Worm (Caenorhabditis elegans) whole organism, young adult: Measurements from ENCODE around the gene hlh-8.
A peak's percentile ranks its signal among the peaks of the same experiment; 100 is the strongest.
"Not testable (repeated sequence)": the region's sequence is repeated elsewhere in the genome, so short reads cannot be mapped to it uniquely, and the experiment has no call there.

Experiments used
- B0261.1 ChIP-seq: sonication (generic microtip); optimal IDR thresholded peaks from 2 replicates; lab custom pipeline; 2016; ENCODE audit warnings: mild to moderate bottlenecking, missing genetic modification characterization, moderate library complexity, missing compliant biosample characterization
- C06A6.2 ChIP-seq: fragments of 200-800 bp; sonication (Bioruptor generic); conservative IDR thresholded peaks from 2 replicates; pipeline ENCODE4 v1.3.6; 2022; ENCODE audit warnings: missing genetic modification characterization, missing compliant biosample characterization
- D2030.7 ChIP-seq: fragments of 200-800 bp; sonication (Bioruptor generic); IDR thresholded peaks from 2 replicates; pipeline ENCODE4 v1.3.6; 2022; ENCODE audit warnings: missing genetic modification reagents, missing genetic modification characterization, missing compliant biosample characterization
- F37B4.10 ChIP-seq: fragments of 200-800 bp; sonication (Bioruptor generic); IDR thresholded peaks from 2 replicates; pipeline ENCODE4 v1.3.6; 2022; ENCODE audit warnings: missing genetic modification characterization, missing compliant biosample characterization
- F52B5.7 ChIP-seq: sonication (generic microtip); optimal IDR thresholded peaks from 2 replicates; lab custom pipeline; 2016; ENCODE audit warnings: mild to moderate bottlenecking, missing genetic modification characterization, missing compliant biosample characterization
- K11D2.4 ChIP-seq: fragments of 200-800 bp; sonication (Bioruptor generic); IDR thresholded peaks from 2 replicates; pipeline ENCODE4 v1.3.6; 2022; ENCODE audit warnings: missing genetic modification reagents, missing genetic modification characterization, missing compliant biosample characterization
- Y79H2A.3 ChIP-seq: fragments of 200-800 bp; sonication (Bioruptor generic); conservative IDR thresholded peaks from 2 replicates; pipeline ENCODE4 v1.3.6; 2022; ENCODE audit warnings: missing genetic modification reagents, missing genetic modification characterization, missing compliant biosample characterization
- aptf-2 ChIP-seq: fragments of 200-800 bp; sonication (Bioruptor generic); conservative IDR thresholded peaks from 2 replicates; pipeline ENCODE4 v1.3.6; 2022; ENCODE audit warnings: missing genetic modification reagents, missing genetic modification characterization, missing compliant biosample characterization
- athp-1 ChIP-seq: sonication (generic microtip); optimal IDR thresholded peaks from 2 replicates; lab custom pipeline; 2017; ENCODE audit warnings: mild to moderate bottlenecking, missing genetic modification characterization, missing compliant biosample characterization
- attf-5 ChIP-seq: fragments of 200-800 bp; sonication (Bioruptor generic); optimal IDR thresholded peaks from 2 replicates; lab custom pipeline; 2018; ENCODE audit warnings: mild to moderate bottlenecking, missing genetic modification characterization, missing compliant biosample characterization
- bed-1 ChIP-seq: fragments of 200-800 bp; sonication (Bioruptor generic); IDR thresholded peaks from 2 replicates; pipeline ENCODE4 v1.3.6; 2022; ENCODE audit warnings: missing genetic modification reagents, missing genetic modification characterization, missing compliant biosample characterization
- cebp-2 ChIP-seq: fragments of 200-800 bp; sonication (Bioruptor generic); IDR thresholded peaks from 2 replicates; pipeline ENCODE4 v1.3.6; 2022; ENCODE audit warnings: missing genetic modification characterization, missing compliant biosample characterization
- ceh-27 ChIP-seq: fragments of 200-800 bp; sonication (Bioruptor generic); optimal IDR thresholded peaks from 2 replicates; lab custom pipeline; 2018; ENCODE audit warnings: mild to moderate bottlenecking, missing genetic modification characterization, moderate library complexity, missing compliant biosample characterization
- ceh-58 ChIP-seq: fragments of 200-800 bp; sonication (Bioruptor generic); IDR thresholded peaks from 2 replicates; pipeline ENCODE4 v1.3.6; 2022; ENCODE audit warnings: missing genetic modification characterization, missing compliant biosample characterization
- ceh-91 ChIP-seq: fragments of 200-800 bp; sonication (Bioruptor generic); IDR thresholded peaks from 2 replicates; pipeline ENCODE4 v1.3.6; 2022; ENCODE audit warnings: missing genetic modification reagents, missing genetic modification characterization, missing compliant biosample characterization
- die-1 ChIP-seq: sonication (generic microtip); optimal IDR thresholded peaks from 2 replicates; lab custom pipeline; 2016; ENCODE audit warnings: missing genotype, mild to moderate bottlenecking, missing genetic modification characterization, missing compliant biosample characterization
- dox-1 ChIP-seq: fragments of 200-800 bp; sonication (Bioruptor generic); IDR thresholded peaks from 2 replicates; pipeline ENCODE4 v1.3.6; 2022; ENCODE audit warnings: missing genetic modification reagents, missing genetic modification characterization, missing compliant biosample characterization
- dpff-1 ChIP-seq: sonication (generic microtip); optimal IDR thresholded peaks from 2 replicates; lab custom pipeline; 2017; ENCODE audit warnings: mild to moderate bottlenecking, missing genetic modification characterization, missing compliant biosample characterization
- dpl-1 ChIP-seq: fragments of 150-350 bp; optimal IDR thresholded peaks from 2 replicates; lab custom pipeline; 2014; ENCODE audit warnings: missing biosample characterization, missing genetic modification reagents, missing genetic modification characterization
- efl-1 ChIP-seq: fragments of 150-350 bp; optimal IDR thresholded peaks from 2 replicates; lab custom pipeline; 2014; ENCODE audit warnings: missing biosample characterization, missing genetic modification reagents, missing genetic modification characterization
- egl-18 ChIP-seq: fragments of 200-800 bp; sonication (Bioruptor generic); IDR thresholded peaks from 2 replicates; pipeline ENCODE4 v1.3.6; 2022; ENCODE audit warnings: missing genetic modification reagents, missing genetic modification characterization, missing compliant biosample characterization
- ekl-4 ChIP-seq: fragments of 200-800 bp; sonication (Bioruptor generic); IDR thresholded peaks from 2 replicates; pipeline ENCODE4 v1.3.6; 2022; ENCODE audit warnings: missing genetic modification reagents, missing genetic modification characterization, missing compliant biosample characterization
- hmg-1.2 ChIP-seq: fragments of 200-800 bp; sonication (Bioruptor generic); IDR thresholded peaks from 2 replicates; pipeline ENCODE4 v1.3.6; 2022; ENCODE audit warnings: missing genetic modification reagents, missing genetic modification characterization, missing compliant biosample characterization
- hmg-20 ChIP-seq: fragments of 200-800 bp; sonication (Bioruptor generic); IDR thresholded peaks from 2 replicates; pipeline ENCODE4 v1.3.6; 2022; ENCODE audit warnings: missing genetic modification reagents, missing genetic modification characterization, missing compliant biosample characterization
- hrde-1 ChIP-seq: sonication (generic microtip); optimal IDR thresholded peaks from 2 replicates; lab custom pipeline; 2016; ENCODE audit warnings: missing genetic modification characterization, mild to moderate bottlenecking, missing compliant biosample characterization, moderate library complexity, missing genotype, missing genetic modification reagents, borderline replicate concordance
- lin-40 ChIP-seq: sonication (generic microtip); optimal IDR thresholded peaks from 2 replicates; lab custom pipeline; 2016; ENCODE audit warnings: missing genetic modification characterization, mild to moderate bottlenecking, missing compliant biosample characterization, missing genotype, missing genetic modification reagents
- lsl-1 ChIP-seq: fragments of 200-800 bp; sonication (Bioruptor generic); optimal IDR thresholded peaks from 2 replicates; lab custom pipeline; 2018; ENCODE audit warnings: mild to moderate bottlenecking, missing genetic modification characterization, moderate library complexity, missing compliant biosample characterization
- lsy-27 ChIP-seq: sonication (generic microtip); optimal IDR thresholded peaks from 2 replicates; lab custom pipeline; 2017; ENCODE audit warnings: missing genetic modification characterization, mild to moderate bottlenecking, missing compliant biosample characterization, antibody characterized with exemption, missing genotype, borderline replicate concordance; ENCODE audit not compliant: insufficient read depth
- mcd-1 ChIP-seq: fragments of 200-800 bp; sonication (Bioruptor generic); IDR thresholded peaks from 2 replicates; pipeline ENCODE4 v1.3.6; 2022; ENCODE audit warnings: missing genetic modification reagents, missing genetic modification characterization, missing compliant biosample characterization
- mxl-1 ChIP-seq: sonication (generic microtip); optimal IDR thresholded peaks from 2 replicates; lab custom pipeline; 2016; ENCODE audit warnings: missing genetic modification characterization, missing compliant biosample characterization
- nfya-2 ChIP-seq: fragments of 200-800 bp; sonication (Bioruptor generic); IDR thresholded peaks from 2 replicates; pipeline ENCODE4 v1.3.6; 2022; ENCODE audit warnings: missing genetic modification reagents, missing genetic modification characterization, missing compliant biosample characterization
- nhr-179 ChIP-seq: sonication (generic microtip); optimal IDR thresholded peaks from 2 replicates; lab custom pipeline; 2016; ENCODE audit warnings: mild to moderate bottlenecking, missing genetic modification characterization, missing compliant biosample characterization
- pbrm-1 ChIP-seq: fragments of 200-800 bp; sonication (Bioruptor generic); IDR thresholded peaks from 2 replicates; pipeline ENCODE4 v1.3.6; 2022; ENCODE audit warnings: missing genetic modification reagents, missing genetic modification characterization, missing compliant biosample characterization
- rcor-1 ChIP-seq: fragments of 200-800 bp; sonication (Bioruptor generic); IDR thresholded peaks from 2 replicates; pipeline ENCODE4 v1.3.6; 2022; ENCODE audit warnings: missing genetic modification reagents, missing genetic modification characterization, missing compliant biosample characterization
- rec-8 ChIP-seq, 2 experiments: sonication (generic microtip); optimal IDR thresholded peaks; 2 replicates each; lab custom pipeline; 2016; ENCODE audit warnings: mild to moderate bottlenecking in 2 of 2, missing genetic modification characterization in 2 of 2, missing genetic modification reagents in 2 of 2, missing genotype in 2 of 2, missing biosample characterization in 1 of 2, missing compliant biosample characterization in 1 of 2, moderate library complexity in 1 of 2
- repo-1 ChIP-seq: sonication (generic microtip); optimal IDR thresholded peaks from 2 replicates; lab custom pipeline; 2017; ENCODE audit warnings: mild to moderate bottlenecking, missing genetic modification characterization, missing compliant biosample characterization
- rpc-1 ChIP-seq, 2 experiments: fragments of 150-350 bp in 1 of 2; sonication (generic microtip) in 1 of 2; optimal IDR thresholded peaks; 2 replicates each; lab custom pipeline; 2014 to 2018; ENCODE audit warnings: missing biosample characterization in 1 of 2, missing genetic modification characterization in 1 of 2, missing genetic modification reagents in 1 of 2, missing genotype in 1 of 2
- sea-2 ChIP-seq: fragments of 200-800 bp; sonication (Bioruptor generic); IDR thresholded peaks from 2 replicates; pipeline ENCODE4 v1.3.6; 2022; ENCODE audit warnings: missing genetic modification characterization, missing compliant biosample characterization
- snpc-4 ChIP-seq, 5 experiments: fragments of 150-350 bp in 1 of 5; sonication (generic microtip) in 4 of 5; optimal IDR thresholded peaks; 2 replicates each; lab custom pipeline; 2014 to 2018; ENCODE audit warnings: missing genetic modification characterization in 5 of 5, missing biosample characterization in 3 of 5, antibody characterized with exemption in 2 of 5, mild to moderate bottlenecking in 2 of 5, missing compliant biosample characterization in 2 of 5, missing genotype in 2 of 5, moderate library complexity in 2 of 5, missing genetic modification reagents in 1 of 5
- somi-1 ChIP-seq: fragments of 200-800 bp; sonication (Bioruptor generic); optimal IDR thresholded peaks from 2 replicates; lab custom pipeline; 2018; ENCODE audit warnings: mild to moderate bottlenecking, missing genetic modification characterization, missing compliant biosample characterization
- sptf-2 ChIP-seq: fragments of 200-800 bp; sonication (Bioruptor generic); optimal IDR thresholded peaks from 2 replicates; lab custom pipeline; 2018; ENCODE audit warnings: mild to moderate bottlenecking, missing genetic modification characterization, missing compliant biosample characterization
- tbp1 ChIP-seq: fragments of 200-800 bp; sonication (Bioruptor generic); optimal IDR thresholded peaks from 2 replicates; lab custom pipeline; 2018; ENCODE audit warnings: mild to moderate bottlenecking, missing genetic modification characterization, missing compliant biosample characterization
- zfh-2 ChIP-seq: fragments of 200-800 bp; sonication (Bioruptor generic); conservative IDR thresholded peaks from 2 replicates; pipeline ENCODE4 v1.3.6; 2022; ENCODE audit warnings: missing genetic modification reagents, missing genetic modification characterization, missing compliant biosample characterization
- zim-3 ChIP-seq: sonication (generic microtip); optimal IDR thresholded peaks from 2 replicates; lab custom pipeline; 2017; ENCODE audit warnings: mild to moderate bottlenecking, missing genetic modification characterization, moderate library complexity, missing compliant biosample characterization
- ztf-25 ChIP-seq: fragments of 200-800 bp; sonication (Bioruptor generic); IDR thresholded peaks from 2 replicates; pipeline ENCODE4 v1.3.6; 2022; ENCODE audit warnings: missing genetic modification reagents, missing genetic modification characterization, missing compliant biosample characterization
- ztf-26 ChIP-seq: sonication (generic microtip); optimal IDR thresholded peaks from 2 replicates; lab custom pipeline; 2017; ENCODE audit warnings: missing genetic modification characterization, missing compliant biosample characterization
- ztf-6 ChIP-seq: fragments of 200-800 bp; sonication (Bioruptor generic); IDR thresholded peaks from 2 replicates; pipeline ENCODE4 v1.3.6; 2022; ENCODE audit warnings: missing genetic modification reagents, missing genetic modification characterization, missing compliant biosample characterization

Gene hlh-8

ce11 chrX:8151409-8151808 lies 35.2 kb downstream of the hlh-8 start (continued):
- TF ChIP-seq F52B5.7 (tag; lab: Kevin White, UChicago): no peak
- TF ChIP-seq rpc-1 (optimal IDR thresholded peaks at IDR 0.05; lab: Kevin White, UChicago): peak; percentile 49
- TF ChIP-seq rpc-1 (tag; optimal IDR thresholded peaks at IDR 0.05; lab: Kevin White, UChicago): peak; percentile 83
- TF ChIP-seq lsy-27 (tag; lab: Kevin White, UChicago): no peak
- 0 out of 2 replicates have a peak, but pooled peaks have one; percentile 27 for TF ChIP-seq zfh-2 (GFP tag; lab: Robert Waterston, UW)
- no peak for TF ChIP-seq nhr-179 (tag; lab: Kevin White, UChicago)
- no peak for TF ChIP-seq ztf-25 (GFP tag; lab: Robert Waterston, UW)
- no peak for TF ChIP-seq aptf-2 (GFP tag; lab: Robert Waterston, UW)
- TF ChIP-seq D2030.7 (GFP tag; lab: Robert Waterston, UW): peak; percentile 67
- TF ChIP-seq F37B4.10 (GFP tag; lab: Robert Waterston, UW): no peak
- TF ChIP-seq sea-2 (GFP tag; lab: Robert Waterston, UW): no peak
- TF ChIP-seq nfya-2: no peak
- TF ChIP-seq C06A6.2 (GFP tag; lab: Robert Waterston, UW): no peak
- TF ChIP-seq ceh-27: no peak
- no peak for TF ChIP-seq lin-40 (tag; lab: Kevin White, UChicago)
- no peak for TF ChIP-seq mcd-1 (GFP tag; lab: Robert Waterston, UW)
- no peak for TF ChIP-seq zim-3 (tag; lab: Kevin White, UChicago)
- peak; percentile 39 for TF ChIP-seq hmg-1.2
- no peak for TF ChIP-seq ztf-26 (tag; lab: Kevin White, UChicago)
- TF ChIP-seq ztf-6 (GFP tag; lab: Robert Waterston, UW): no peak
- TF ChIP-seq hmg-20 (GFP tag; lab: Robert Waterston, UW): no peak
- TF ChIP-seq dpff-1 (tag; lab: Kevin White, UChicago): no peak
- TF ChIP-seq tbp1 (GFP tag; lab: Kevin White, UChicago): peak; percentile 85
- no peak for TF ChIP-seq sptf-2
- TF ChIP-seq dox-1: peak; percentile 50; the same call in 1 of the 2 replicates
- TF ChIP-seq hrde-1 (tag; lab: Kevin White, UChicago): no peak
- TF ChIP-seq egl-18 (GFP tag; lab: Robert Waterston, UW): no peak
- no peak for TF ChIP-seq dpl-1
- TF ChIP-seq efl-1 (GFP tag; lab: Kevin White, UChicago): no peak
- no peak for TF ChIP-seq attf-5
- TF ChIP-seq Y79H2A.3 (GFP tag; lab: Robert Waterston, UW): no peak
- TF ChIP-seq ceh-91 (GFP tag; lab: Robert Waterston, UW): no peak
- TF ChIP-seq lsl-1 (GFP tag; lab: Kevin White, UChicago): no peak
- no peak for TF ChIP-seq K11D2.4 (GFP tag; lab: Robert Waterston, UW)

- TF ChIP-seq mxl-1: peak; percentile 16
- peak; percentile 56 for TF ChIP-seq pbrm-1 (GFP tag; lab: Robert Waterston, UW)
- peak; percentile 6 for TF ChIP-seq athp-1 (tag; lab: Kevin White, UChicago)
- peak; percentile 83 for TF ChIP-seq tbp1 (GFP tag; lab: Kevin White, UChicago)
- peak; percentile 26; the same call in 1 of the 2 replicates for TF ChIP-seq cebp-2 (GFP tag; lab: Robert Waterston, UW)
- TF ChIP-seq dox-1: peak; percentile 59
- 0 out of 2 replicates have a peak, but pooled peaks have one; percentile 22 for TF ChIP-seq rcor-1
- peak; percentile 6 for TF ChIP-seq somi-1 (GFP tag; lab: Kevin White, UChicago)
- peak; percentile 86 for TF ChIP-seq B0261.1
- TF ChIP-seq hmg-1.2: peak; percentile 48
- peak; percentile 12 to 13 for TF ChIP-seq rec-8 (tag; optimal IDR thresholded peaks at IDR 0.05; lab: Kevin White, UChicago)
- TF ChIP-seq ceh-58 (GFP tag; lab: Robert Waterston, UW): 0 out of 2 replicates have a peak, but pooled peaks have one; percentile 64
- TF ChIP-seq bed-1: 0 out of 2 replicates have a peak, but pooled peaks have one; percentile 24
- TF ChIP-seq ekl-4 (GFP tag; lab: Robert Waterston, UW): 0 out of 2 replicates have a peak, but pooled peaks have one; percentile 9
- TF ChIP-seq snpc-4 (GFP tag; optimal IDR thresholded peaks at IDR 0.05; lab: Kevin White, UChicago): not testable (repeated sequence)
- TF ChIP-seq snpc-4 (tag; optimal IDR thresholded peaks at IDR 0.05; lab: Kevin White, UChicago): peak in 2 of 4 experiments; percentile 4 to 54
- peak; percentile 43 for TF ChIP-seq die-1 (tag; lab: Kevin White, UChicago)
- peak; percentile 33 for TF ChIP-seq repo-1 (tag; lab: Kevin White, UChicago)
These were observed 36.3 kb downstream of the hlh-8 start for ce11 chrX:8152560-8153043.
